Fruit fly (Drosophila melanogaster) whole organism, adult: ENCODE data around the gene CG18530.

Experiments
- CG11617 ChIP-seq: fragments of 200-800 bp; sonication (Bioruptor generic); optimal IDR thresholded peaks from 2 replicates; lab custom pipeline; 2017; ENCODE audit warnings: mild to moderate bottlenecking, missing biosample characterization, missing genetic modification reagents, missing genetic modification characterization
- CG12768 ChIP-seq: fragments of 200-800 bp; sonication (Bioruptor generic); optimal IDR thresholded peaks from 2 replicates; lab custom pipeline; 2017; ENCODE audit warnings: missing biosample characterization, missing genetic modification characterization, mild to moderate bottlenecking, moderate library complexity, missing genetic modification reagents
- CG14711 ChIP-seq: fragments of 200-800 bp; sonication (Bioruptor generic); optimal IDR thresholded peaks from 2 replicates; lab custom pipeline; 2018; ENCODE audit warnings: missing biosample characterization, mild to moderate bottlenecking, missing genetic modification characterization, moderate library complexity
- CG1620 ChIP-seq: fragments of 200-800 bp; sonication (Bioruptor generic); optimal IDR thresholded peaks from 2 replicates; lab custom pipeline; 2016; ENCODE audit warnings: missing biosample characterization, missing genetic modification characterization
- CG33017 ChIP-seq: fragments of 200-800 bp; sonication (Bioruptor generic); optimal IDR thresholded peaks from 2 replicates; lab custom pipeline; 2018; ENCODE audit warnings: missing biosample characterization, mild to moderate bottlenecking, missing genetic modification characterization, moderate library complexity
- CG5204 ChIP-seq: fragments of 200-800 bp; sonication (Bioruptor generic); optimal IDR thresholded peaks from 2 replicates; lab custom pipeline; 2016; ENCODE audit warnings: missing biosample characterization, missing genetic modification characterization
- CG7045 ChIP-seq: fragments of 200-800 bp; sonication (Bioruptor generic); optimal IDR thresholded peaks from 2 replicates; lab custom pipeline; 2017; ENCODE audit warnings: missing biosample characterization, mild to moderate bottlenecking, missing genetic modification characterization
- CG7101 ChIP-seq: fragments of 200-800 bp; sonication (Bioruptor generic); optimal IDR thresholded peaks from 2 replicates; lab custom pipeline; 2018; ENCODE audit warnings: missing biosample characterization, mild to moderate bottlenecking, missing genetic modification characterization, moderate library complexity
- Clk ChIP-seq: fragments of 200-800 bp; sonication (Bioruptor generic); optimal IDR thresholded peaks from 2 replicates; lab custom pipeline; 2017; ENCODE audit warnings: missing biosample characterization, missing genetic modification characterization
- Crg-1 ChIP-seq: fragments of 200-800 bp; sonication (Bioruptor generic); optimal IDR thresholded peaks from 2 replicates; lab custom pipeline; 2016; ENCODE audit warnings: missing biosample characterization, missing genetic modification characterization
- Hr96 ChIP-seq: fragments of 200-800 bp; sonication (Bioruptor generic); optimal IDR thresholded peaks from 2 replicates; lab custom pipeline; 2016; ENCODE audit warnings: missing biosample characterization, missing genetic modification characterization
- Mnt ChIP-seq: fragments of 200-800 bp; sonication (Bioruptor generic); optimal IDR thresholded peaks from 2 replicates; lab custom pipeline; 2016; ENCODE audit warnings: missing biosample characterization, mild to moderate bottlenecking, missing genetic modification characterization
- bab1 ChIP-seq: fragments of 200-800 bp; sonication (Bioruptor generic); optimal IDR thresholded peaks from 3 replicates; lab custom pipeline; 2019; ENCODE audit warnings: missing biosample characterization, mild to moderate bottlenecking, missing genetic modification characterization, moderate library complexity
- cic ChIP-seq: fragments of 200-800 bp; sonication (Bioruptor generic); optimal IDR thresholded peaks from 2 replicates; lab custom pipeline; 2017; ENCODE audit warnings: missing biosample characterization, mild to moderate bottlenecking, missing genetic modification characterization, moderate library complexity
- cnc ChIP-seq, 2 experiments: fragments of >200 bp; optimal IDR thresholded peaks; 2 replicates each; lab custom pipeline; 2017
- kay ChIP-seq: fragments of 200-800 bp; sonication (Bioruptor generic); peaks from one replicate; lab custom pipeline; 2016; ENCODE audit warnings: missing biosample characterization, missing genetic modification characterization, borderline replicate concordance
- ovo ChIP-seq: fragments of 200-800 bp; sonication (Bioruptor generic); optimal IDR thresholded peaks from 2 replicates; lab custom pipeline; 2016; ENCODE audit warnings: missing biosample characterization, missing genetic modification characterization
- pad ChIP-seq: fragments of 200-800 bp; sonication (Bioruptor generic); optimal IDR thresholded peaks from 3 replicates; lab custom pipeline; 2017; ENCODE audit warnings: missing biosample characterization, missing genetic modification characterization, mild to moderate bottlenecking, moderate library complexity, missing genetic modification reagents
- tj ChIP-seq: fragments of 200-800 bp; sonication (Bioruptor generic); optimal IDR thresholded peaks from 3 replicates; lab custom pipeline; 2017; ENCODE audit warnings: missing biosample characterization, mild to moderate bottlenecking, missing genetic modification characterization, moderate library complexity
- toe ChIP-seq: fragments of 200-800 bp; sonication (Bioruptor generic); optimal IDR thresholded peaks from 2 replicates; lab custom pipeline; 2016; ENCODE audit warnings: missing biosample characterization, missing genetic modification characterization

CG18530 gene

DNA sequence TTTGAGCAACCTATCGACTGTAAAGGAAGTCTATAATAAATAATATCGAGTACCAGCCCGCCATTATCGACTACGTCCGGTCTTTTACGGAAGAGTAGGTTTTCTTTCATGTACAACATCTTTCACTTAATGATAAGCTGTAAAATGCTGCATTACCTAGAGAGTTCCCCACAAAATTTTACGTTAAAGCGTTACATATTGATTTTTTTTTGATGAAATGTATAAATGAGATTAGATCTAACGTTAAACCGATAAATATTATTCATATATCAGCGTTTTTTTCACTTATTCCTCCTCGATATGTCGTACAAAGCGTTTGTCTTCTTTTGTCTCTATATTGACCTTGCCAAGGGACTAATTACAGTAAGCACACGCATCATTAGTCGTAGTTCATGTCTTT is 1.5 kb downstream of the CG18530 start, which contains the start of gene CG11598:
Gene CG11598 (plus strand): TSS at position 301 of the 400 bp plus-strand sequence.
- TF ChIP-seq CG1620 (no peak), pad (GFP tag; lab: Kevin White, UChicago) (no peak), ovo (GFP tag; lab: Kevin White, UChicago) (no peak), Mnt (GFP tag; lab: Kevin White, UChicago) (no peak)

DNA sequence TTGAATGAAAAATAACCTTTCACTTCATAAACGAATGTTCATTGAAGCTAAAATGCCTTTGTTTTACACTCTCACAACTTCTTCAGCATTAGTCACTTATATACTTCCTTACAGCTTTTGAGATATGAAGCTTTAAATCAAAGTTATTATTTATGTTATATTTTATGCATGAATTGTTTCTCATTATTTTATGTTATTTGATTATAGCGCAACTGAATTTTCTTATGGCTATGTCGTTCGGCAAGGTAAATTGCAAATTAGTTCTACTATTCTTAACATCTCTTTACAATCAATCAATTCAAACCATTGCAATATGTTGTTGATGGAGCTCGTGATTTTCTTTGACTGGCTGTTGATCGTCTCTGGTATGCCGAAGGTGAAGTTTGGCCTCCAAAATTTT is 3.1 kb downstream of the CG18530 start, which contains the start of gene CG11600:
Gene CG11600 (plus strand): TSS at position 301 of the 400 bp plus-strand sequence.
- TF ChIP-seq tj (GFP tag; lab: Kevin White, UChicago): no peak
- TF ChIP-seq CG12768: no peak
- TF ChIP-seq CG33017: no peak
- TF ChIP-seq Hr96 (GFP tag; lab: Kevin White, UChicago): no peak
- TF ChIP-seq CG11617 (GFP tag; lab: Kevin White, UChicago): no peak
- no peak for TF ChIP-seq Clk (GFP tag; lab: Kevin White, UChicago)
- no peak for TF ChIP-seq cic
- no peak for TF ChIP-seq CG14711 (tag; lab: Kevin White, UChicago)
- no peak for TF ChIP-seq toe
- TF ChIP-seq CG1620: no peak
- TF ChIP-seq CG7045 (GFP tag; lab: Kevin White, UChicago): no peak
- TF ChIP-seq pad (GFP tag; lab: Kevin White, UChicago): no peak
- no peak for TF ChIP-seq CG5204 (GFP tag; lab: Kevin White, UChicago)
- no peak for TF ChIP-seq cnc (optimal IDR thresholded peaks at IDR 0.05; lab: Kevin White, UChicago)
- TF ChIP-seq CG7101 (tag; lab: Kevin White, UChicago): no peak
- no peak for TF ChIP-seq Crg-1 (GFP tag; lab: Kevin White, UChicago)
- no peak for TF ChIP-seq ovo (GFP tag; lab: Kevin White, UChicago)
- no peak for TF ChIP-seq kay (GFP tag; lab: Kevin White, UChicago)

DNA sequence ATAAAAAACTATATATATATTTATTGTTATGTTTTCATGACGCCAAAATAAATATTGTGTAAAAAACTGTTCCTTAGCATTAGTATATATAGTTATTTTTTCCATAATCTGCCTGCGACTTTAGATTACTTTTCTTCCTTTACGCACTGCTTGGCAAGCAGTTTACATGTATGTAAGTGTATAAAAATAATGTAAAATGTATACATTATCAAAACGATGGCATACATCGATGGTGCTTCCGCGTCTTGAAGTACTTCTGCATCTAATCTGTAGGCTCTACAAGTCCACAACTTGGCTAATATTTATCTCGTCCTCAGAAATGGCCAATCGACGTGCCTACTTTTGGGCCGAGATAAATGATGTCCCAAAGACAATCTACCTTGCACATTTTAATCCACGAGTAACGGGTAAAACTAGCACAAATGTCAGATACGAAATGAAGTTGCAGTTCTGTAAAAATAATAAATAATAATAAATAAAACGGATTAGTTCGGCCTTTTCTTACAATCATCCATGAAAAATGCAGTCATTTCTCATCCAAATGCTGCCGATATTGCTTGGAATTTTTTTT is 4.9 kb downstream of the CG18530 start, which contains the start of gene CG11608:
Gene CG11608 (plus strand): TSS at position 521 of the 571 bp plus-strand sequence.
- TF ChIP-seq tj (GFP tag; lab: Kevin White, UChicago): no peak
- peak; percentile 60 for TF ChIP-seq kay (GFP tag; lab: Kevin White, UChicago)

DNA sequence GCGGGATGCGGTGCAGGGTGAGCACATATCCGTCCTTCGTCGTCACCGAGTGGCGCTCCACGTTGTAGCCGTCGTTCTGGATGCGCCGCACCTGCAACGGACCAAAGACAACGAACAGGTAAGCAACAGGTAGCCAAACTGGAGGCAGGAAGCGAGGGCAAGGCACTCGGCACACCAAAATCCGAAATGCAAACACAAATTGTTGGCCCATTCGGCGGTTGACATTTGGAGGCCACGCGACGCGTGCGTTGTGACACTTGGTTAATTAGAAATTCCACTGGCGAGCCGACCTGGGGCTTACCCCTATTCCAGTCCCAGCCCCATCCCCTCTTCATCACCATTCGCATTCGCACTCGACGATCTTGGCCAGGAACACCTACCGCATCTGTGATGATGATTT is 8.5 kb downstream of the CG18530 start:
- TF ChIP-seq CG33017 (no peak), CG7101 (tag; lab: Kevin White, UChicago) (no peak), CG11617 (GFP tag; lab: Kevin White, UChicago) (no peak), kay (GFP tag; lab: Kevin White, UChicago) (no peak), cnc (optimal IDR thresholded peaks at IDR 0.05; lab: Kevin White, UChicago) (no peak), Clk (GFP tag; lab: Kevin White, UChicago) (no peak), CG7045 (GFP tag; lab: Kevin White, UChicago) (no peak), Hr96 (GFP tag; lab: Kevin White, UChicago) (no peak), CG1620 (no peak), CG5204 (GFP tag; lab: Kevin White, UChicago) (no peak), Mnt (GFP tag; lab: Kevin White, UChicago) (no peak), tj (GFP tag; lab: Kevin White, UChicago) (no peak), CG12768 (no peak), CG14711 (tag; lab: Kevin White, UChicago) (no peak), pad (GFP tag; lab: Kevin White, UChicago) (no peak), ovo (GFP tag; lab: Kevin White, UChicago) (no peak)

DNA sequence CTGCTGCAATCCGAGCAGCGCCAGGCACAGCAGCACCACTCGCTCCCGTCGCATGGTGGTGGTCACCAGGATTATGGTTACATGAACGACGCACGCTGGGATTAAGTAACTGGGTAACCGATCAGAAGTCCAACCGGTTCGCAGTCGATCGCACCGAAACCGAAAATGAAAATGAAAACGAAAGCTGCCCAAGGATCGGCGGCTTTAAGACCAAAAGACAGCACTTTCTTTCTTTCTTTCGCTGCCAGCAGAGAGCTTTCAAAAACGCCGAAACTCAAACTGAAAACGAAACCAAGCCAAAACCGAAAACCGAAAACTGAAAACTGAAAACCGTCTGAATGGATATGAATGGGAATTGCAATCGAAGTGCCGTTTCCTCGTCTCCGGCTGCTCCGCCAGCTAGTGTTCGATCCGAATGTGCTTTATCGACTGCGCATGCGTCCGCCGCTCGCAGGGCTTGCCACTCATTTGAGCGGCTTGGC is 8.9 kb downstream of the CG18530 start, which contains the start of gene CG6753:
Gene CG6753 (minus strand): TSS at position 432 of the 482 bp plus-strand sequence.
- no peak for TF ChIP-seq CG11617 (GFP tag; lab: Kevin White, UChicago)
- TF ChIP-seq kay (GFP tag; lab: Kevin White, UChicago): no peak
- no peak for TF ChIP-seq Clk (GFP tag; lab: Kevin White, UChicago)
- no peak for TF ChIP-seq Mnt (GFP tag; lab: Kevin White, UChicago)
- TF ChIP-seq ovo (GFP tag; lab: Kevin White, UChicago): no peak
- no peak for TF ChIP-seq CG14711 (tag; lab: Kevin White, UChicago)
- TF ChIP-seq CG33017: no peak
- TF ChIP-seq toe: no peak
- no peak for TF ChIP-seq bab1

DNA sequence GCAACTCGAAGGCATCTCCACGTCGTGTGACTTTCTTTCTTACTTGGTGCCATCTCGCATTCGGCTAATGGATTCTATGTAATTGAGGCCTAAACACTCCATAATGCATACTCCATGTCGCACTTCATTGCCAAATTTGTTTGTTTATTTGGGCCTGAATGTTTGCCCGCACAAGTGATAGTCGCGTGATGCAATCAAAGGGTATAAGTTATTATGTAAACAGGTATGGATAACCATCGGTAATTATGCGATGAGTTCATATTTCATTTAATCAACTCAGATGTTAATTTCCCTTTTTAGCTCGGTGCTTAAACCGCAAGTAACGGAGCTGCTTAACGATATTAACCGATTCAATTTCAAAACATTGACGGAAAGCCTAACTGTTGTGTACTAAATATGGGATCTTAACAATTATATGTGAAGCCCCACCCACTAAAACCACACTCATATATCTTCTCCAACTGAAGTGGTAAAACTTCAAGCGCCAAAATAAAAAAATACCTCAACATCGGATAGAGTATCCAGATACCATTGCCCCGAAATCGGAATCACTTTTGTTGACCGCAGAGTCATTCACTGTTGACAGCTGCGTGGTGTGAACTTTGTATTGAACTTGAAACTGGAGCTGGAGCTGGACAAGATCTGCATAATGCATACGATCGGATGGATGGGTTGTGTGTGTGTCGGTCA is 11.6 kb downstream of the CG18530 start:
- no peak for TF ChIP-seq Clk (GFP tag; lab: Kevin White, UChicago)
- no peak for TF ChIP-seq cic
- no peak for TF ChIP-seq cnc (optimal IDR thresholded peaks at IDR 0.05; lab: Kevin White, UChicago)
- no peak for TF ChIP-seq ovo (GFP tag; lab: Kevin White, UChicago)
- TF ChIP-seq pad (GFP tag; lab: Kevin White, UChicago): no peak
- no peak for TF ChIP-seq CG5204 (GFP tag; lab: Kevin White, UChicago)
- no peak for TF ChIP-seq CG7101 (tag; lab: Kevin White, UChicago)
- TF ChIP-seq tj (GFP tag; lab: Kevin White, UChicago): no peak
- no peak for TF ChIP-seq Hr96 (GFP tag; lab: Kevin White, UChicago)
- TF ChIP-seq Crg-1 (GFP tag; lab: Kevin White, UChicago): no peak
- no peak for TF ChIP-seq CG1620
- no peak for TF ChIP-seq bab1
- no peak for TF ChIP-seq Mnt (GFP tag; lab: Kevin White, UChicago)
- TF ChIP-seq CG12768: no peak
- no peak for TF ChIP-seq CG7045 (GFP tag; lab: Kevin White, UChicago)
- TF ChIP-seq CG33017: no peak
